Fruit fly (Drosophila melanogaster) whole organism, embryonic: Measurements from ENCODE around the gene CG17906.

Experiments
- CG11695 ChIP-seq: fragments of 200-800 bp; sonication (Bioruptor generic); IDR thresholded peaks from 3 replicates; pipeline ENCODE4 v1.3.6; 2022; ENCODE audit warnings: missing biosample characterization, missing genetic modification characterization
- CG2889 ChIP-seq: fragments of 200-800 bp; sonication (Bioruptor generic); IDR thresholded peaks from 3 replicates; pipeline ENCODE4 v1.3.6; 2022; ENCODE audit warnings: missing biosample characterization, missing genetic modification characterization
- CG33213 ChIP-seq: fragments of 200-800 bp; sonication (Bioruptor generic); optimal IDR thresholded peaks from 3 replicates; lab custom pipeline; 2016; ENCODE audit warnings: missing biosample characterization, missing genetic modification characterization
- CG5180 ChIP-seq: fragments of 200-800 bp; sonication (Bioruptor generic); optimal IDR thresholded peaks from 3 replicates; lab custom pipeline; 2017; ENCODE audit warnings: missing biosample characterization, missing genetic modification characterization, mild to moderate bottlenecking, moderate library complexity, missing genetic modification reagents
- CG8089 ChIP-seq: fragments of 200-800 bp; sonication (Bioruptor generic); optimal IDR thresholded peaks from 3 replicates; lab custom pipeline; 2016; ENCODE audit warnings: missing biosample characterization, missing genetic modification characterization
- Dbx ChIP-seq: fragments of 200-800 bp; sonication (Bioruptor generic); IDR thresholded peaks from 3 replicates; pipeline ENCODE4 v1.3.6; 2022; ENCODE audit warnings: missing biosample characterization, missing genetic modification characterization
- Sox102F ChIP-seq: fragments of 200-800 bp; sonication (Bioruptor generic); optimal IDR thresholded peaks from 2 replicates; lab custom pipeline; 2018; ENCODE audit warnings: missing biosample characterization, mild to moderate bottlenecking, missing genetic modification characterization, moderate library complexity
- grau ChIP-seq: fragments of 200-800 bp; optimal IDR thresholded peaks from 3 replicates; lab custom pipeline; 2019; ENCODE audit warnings: missing biosample characterization, mild to moderate bottlenecking, missing genetic modification characterization, moderate library complexity
- ham ChIP-seq: fragments of 200-800 bp; sonication (Bioruptor generic); IDR thresholded peaks from 2 replicates; pipeline ENCODE4 v1.3.6; 2022; ENCODE audit warnings: missing biosample characterization, missing genetic modification characterization

dm6 chr2L:9013968-9014367 is 19.8 kb downstream of the CG17906 start, which contains the start of gene Rcd-1r:
- TF ChIP-seq Dbx: no peak
- TF ChIP-seq CG5180 (GFP tag; lab: Kevin White, UChicago): no peak
- no peak for TF ChIP-seq CG11695 (GFP tag; lab: Robert Waterston, UW)
- no peak for TF ChIP-seq grau (tag; lab: Kevin White, UChicago)
- TF ChIP-seq ham (GFP tag; lab: Robert Waterston, UW): no peak
- TF ChIP-seq Sox102F (GFP tag; lab: Kevin White, UChicago): no peak
- no peak for TF ChIP-seq CG8089 (GFP tag; lab: Kevin White, UChicago)
- TF ChIP-seq CG2889 (GFP tag; lab: Robert Waterston, UW): no peak
- TF ChIP-seq CG33213 (GFP tag; lab: Kevin White, UChicago): no peak
